Worm (Caenorhabditis elegans) whole organism, young adult: ENCODE results near the gene ZC374.2.

Experiments
- F57C9.4 ChIP-seq: sonication (generic microtip); optimal IDR thresholded peaks from 2 replicates; lab custom pipeline; 2017; ENCODE audit warnings: mild to moderate bottlenecking, missing genetic modification characterization, missing compliant biosample characterization
- Y95B8A.8 ChIP-seq: fragments of 200-800 bp; sonication (Bioruptor generic); IDR thresholded peaks from 2 replicates; pipeline ENCODE4 v1.3.6; 2022; ENCODE audit warnings: missing genetic modification reagents, missing genetic modification characterization, missing compliant biosample characterization
- ama-1 ChIP-seq, 3 experiments: fragments of 150-350 bp in 1 of 3; sonication (generic microtip) in 2 of 3; optimal IDR thresholded peaks; 2 replicates each; lab custom pipeline; 2014 to 2018; ENCODE audit warnings: missing biosample characterization in 2 of 3, missing genetic modification characterization in 2 of 3, missing genetic modification reagents in 2 of 3
- aptf-2 ChIP-seq: fragments of 200-800 bp; sonication (Bioruptor generic); conservative IDR thresholded peaks from 2 replicates; pipeline ENCODE4 v1.3.6; 2022; ENCODE audit warnings: missing genetic modification reagents, missing genetic modification characterization, missing compliant biosample characterization
- dpl-1 ChIP-seq: fragments of 150-350 bp; optimal IDR thresholded peaks from 2 replicates; lab custom pipeline; 2014; ENCODE audit warnings: missing biosample characterization, missing genetic modification reagents, missing genetic modification characterization
- ekl-4 ChIP-seq: fragments of 200-800 bp; sonication (Bioruptor generic); IDR thresholded peaks from 2 replicates; pipeline ENCODE4 v1.3.6; 2022; ENCODE audit warnings: missing genetic modification reagents, missing genetic modification characterization, missing compliant biosample characterization
- mel-28 ChIP-seq: sonication (generic microtip); optimal IDR thresholded peaks from 2 replicates; lab custom pipeline; 2016; ENCODE audit warnings: borderline replicate concordance, mild to moderate bottlenecking, missing genetic modification characterization, missing compliant biosample characterization
- nfyb-1 ChIP-seq: fragments of 200-800 bp; sonication (Bioruptor generic); IDR thresholded peaks from 2 replicates; pipeline ENCODE4 v1.3.6; 2022; ENCODE audit warnings: missing genetic modification reagents, missing genetic modification characterization, missing compliant biosample characterization
- unc-62 ChIP-seq: fragments of 150-350 bp; optimal IDR thresholded peaks from 2 replicates; lab custom pipeline; 2014; ENCODE audit warnings: missing biosample characterization, missing genetic modification reagents, missing genetic modification characterization

- TF ChIP-seq mel-28 (tag; lab: Kevin White, UChicago) (no peak), dpl-1 (GFP tag; lab: Kevin White, UChicago) (no peak), aptf-2 (no peak), Y95B8A.8 (GFP tag; lab: Robert Waterston, UW) (no peak), nfyb-1 (GFP tag; lab: Robert Waterston, UW) (no peak), unc-62 (GFP tag; lab: Kevin White, UChicago) (no peak), ama-1 (optimal IDR thresholded peaks at IDR 0.05; lab: Kevin White, UChicago) (no peak), ama-1 (GFP tag; optimal IDR thresholded peaks at IDR 0.05; lab: Kevin White, UChicago) (no peak), F57C9.4 (no peak), ekl-4 (GFP tag; lab: Robert Waterston, UW) (no peak)
Measured at ce11 chrX:10044473-10044872, 2.8 kb downstream of the ZC374.2 start.
